Fruit fly (Drosophila melanogaster): ENCODE data around the gene Cyp6d5.

Cyp6d5 gene

DNA sequence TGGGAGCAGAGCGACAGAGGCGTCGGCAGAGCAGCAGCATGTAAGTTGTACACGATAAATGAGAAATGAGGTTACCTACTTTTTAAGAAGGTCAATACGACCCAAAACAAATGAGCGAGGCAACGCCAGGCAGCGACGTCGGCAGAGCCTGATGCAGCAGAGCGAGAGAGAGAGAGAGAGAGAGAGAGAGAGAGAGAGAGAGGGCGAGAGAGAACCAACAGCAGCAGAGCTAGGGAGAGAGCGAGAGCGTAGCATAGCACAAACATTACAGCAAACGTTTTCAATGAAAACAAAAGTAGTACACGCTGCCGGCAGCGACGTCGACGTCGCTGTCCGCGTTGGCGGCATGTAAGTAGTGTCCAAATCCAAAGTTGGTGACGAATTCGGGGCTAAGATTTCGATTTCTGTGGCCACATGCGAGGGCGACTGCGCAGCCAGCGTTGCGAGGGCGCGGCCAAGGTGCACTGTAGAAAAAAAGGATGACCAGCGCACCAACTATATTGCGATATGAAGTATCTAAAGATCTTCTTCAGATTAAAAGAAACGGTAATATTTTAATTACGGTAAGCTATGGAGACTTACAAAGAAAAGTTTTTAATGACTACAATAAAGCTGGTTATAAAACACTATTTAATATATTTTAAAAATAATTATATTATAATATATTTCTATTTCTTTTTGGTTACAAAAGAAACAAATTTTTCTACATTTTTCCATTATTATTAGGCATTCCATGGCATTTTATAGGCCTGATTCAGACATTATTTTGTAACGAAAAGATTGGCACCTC, 11.2 kb upstream of the Cyp6d5 start (continued):
- TF ChIP-seq CG13424 (tag; optimal IDR thresholded peaks at IDR 0.05) (peak; percentile 93), pfk (GFP tag; optimal IDR thresholded peaks at IDR 0.05) (peak; percentile 79), pita (GFP tag; optimal IDR thresholded peaks at IDR 0.05) (no peak), fd96Cb (tag; optimal IDR thresholded peaks at IDR 0.05) (peak; percentile 92), Hmr (GFP tag; optimal IDR thresholded peaks at IDR 0.05) (peak; percentile 84), wdn (GFP tag; IDR thresholded peaks at IDR 0.05) (0 out of 2 replicates have a peak, but pooled peaks have one; percentile 16), CG10321 (GFP tag; IDR thresholded peaks at IDR 0.05) (peak; percentile 87), Abd-B (GFP tag; optimal IDR thresholded peaks at IDR 0.05) (peak; percentile 90), CG13296 (GFP tag; optimal IDR thresholded peaks at IDR 0.05) (peak; percentile 88), CG6175 (GFP tag; IDR thresholded peaks at IDR 0.05) (no peak; the same call in 2 of the 3 replicates), Optix (GFP tag; IDR thresholded peaks at IDR 0.05) (peak; percentile 50; the same call in 1 of the 3 replicates), CG14710 (tag; optimal IDR thresholded peaks at IDR 0.05) (peak; percentile 74), lab (GFP tag; optimal IDR thresholded peaks at IDR 0.05) (peak; percentile 78), repo (GFP tag; optimal IDR thresholded peaks at IDR 0.05) (peak; percentile 60), knrl (GFP tag; IDR thresholded peaks at IDR 0.05; ENCODE audit: partially characterized antibody) (no peak), cas (GFP tag; IDR thresholded peaks at IDR 0.05) (no peak), CG2116 (GFP tag; optimal IDR thresholded peaks at IDR 0.05) (peak; percentile 44), zf30C (GFP tag; optimal IDR thresholded peaks at IDR 0.05) (peak; percentile 68), usp (GFP tag; optimal IDR thresholded peaks at IDR 0.05) (no peak), tgo (GFP tag; IDR thresholded peaks at IDR 0.05) (peak; percentile 89), CG2199 (GFP tag; IDR thresholded peaks at IDR 0.05) (no peak), pros (GFP tag; optimal IDR thresholded peaks at IDR 0.05) (no peak), CG15073 (GFP tag; optimal IDR thresholded peaks at IDR 0.05) (peak; percentile 17), BtbVII (GFP tag; optimal IDR thresholded peaks at IDR 0.05) (peak; percentile 83), Ets65A (GFP tag) (peak; percentile 88), CG14667 (GFP tag; IDR thresholded peaks at IDR 0.05) (no peak; the same call in 1 of the 2 replicates), HmgZ (tag; optimal IDR thresholded peaks at IDR 0.05) (no peak), TFAM (GFP tag; optimal IDR thresholded peaks at IDR 0.05) (no peak), crc (GFP tag; optimal IDR thresholded peaks at IDR 0.05) (no peak), HLHmδ (GFP tag; optimal IDR thresholded peaks at IDR 0.05) (no peak), prd (optimal IDR thresholded peaks at IDR 0.05) (no peak), prd (GFP tag; IDR thresholded peaks at IDR 0.05) (peak; percentile 75), Ssrp (tag; optimal IDR thresholded peaks at IDR 0.05) (peak; percentile 92), mirr (GFP tag; optimal IDR thresholded peaks at IDR 0.05) (peak; percentile 71), HHEX (GFP tag; optimal IDR thresholded peaks at IDR 0.05) (peak; percentile 87), abd-A (tag; optimal IDR thresholded peaks at IDR 0.05) (peak; percentile 52), Max (GFP tag; optimal IDR thresholded peaks at IDR 0.05) (no peak), Antp (GFP tag; optimal IDR thresholded peaks at IDR 0.05) (peak; percentile 54), exex (tag; optimal IDR thresholded peaks at IDR 0.05) (peak; percentile 36), Chrac-16 (GFP tag; optimal IDR thresholded peaks at IDR 0.05) (peak; percentile 53), nerfin-1 (tag; optimal IDR thresholded peaks at IDR 0.05) (peak; percentile 73), Sry-δ (GFP tag; optimal IDR thresholded peaks at IDR 0.05) (no peak), CG17361 (GFP tag; IDR thresholded peaks at IDR 0.05) (peak; percentile 93), C15 (GFP tag; IDR thresholded peaks at IDR 0.05) (no peak), gro (GFP tag; optimal IDR thresholded peaks at IDR 0.05) (peak; percentile 63), Mad (GFP tag; optimal IDR thresholded peaks at IDR 0.05) (peak; percentile 26), E2f1 (GFP tag; IDR thresholded peaks at IDR 0.05) (peak; percentile 88), CG6765 (GFP tag; optimal IDR thresholded peaks at IDR 0.05) (peak; percentile 77), corto (GFP tag; optimal IDR thresholded peaks at IDR 0.05) (no peak), CG3163 (GFP tag; optimal IDR thresholded peaks at IDR 0.05) (peak; percentile 54)

Measured in whole organism, embryonic.